Worm (Caenorhabditis elegans) whole organism, midembryonic: Measurements from ENCODE around the gene acr-18.

Experiments
- T22C8.4 ChIP-seq: fragments of 200-800 bp; sonication (Bioruptor generic); IDR thresholded peaks from 2 replicates; pipeline ENCODE4 v1.3.6; 2022; ENCODE audit warnings: missing genetic modification characterization, missing compliant biosample characterization
- cog-1 ChIP-seq: sonication (generic microtip); optimal IDR thresholded peaks from 2 replicates; lab custom pipeline; 2016; ENCODE audit warnings: missing genetic modification characterization, missing compliant biosample characterization
- flt-1 ChIP-seq: fragments of 200-800 bp; sonication (Bioruptor generic); IDR thresholded peaks from 2 replicates; pipeline ENCODE4 v1.3.6; 2022; ENCODE audit warnings: missing genetic modification characterization, missing compliant biosample characterization
- klf-2 ChIP-seq: fragments of 200-800 bp; sonication (Bioruptor generic); conservative IDR thresholded peaks from 2 replicates; pipeline ENCODE4 v1.3.6; 2022; ENCODE audit warnings: missing genetic modification reagents, missing genetic modification characterization, missing compliant biosample characterization
- med-1 ChIP-seq: sonication (generic microtip); optimal IDR thresholded peaks from 2 replicates; lab custom pipeline; 2017; ENCODE audit warnings: missing genetic modification characterization, mild to moderate bottlenecking, missing compliant biosample characterization, antibody characterized with exemption, missing genetic modification reagents; ENCODE audit not compliant: insufficient read depth
- ref-1 ChIP-seq: fragments of 200-800 bp; sonication (Bioruptor generic); conservative IDR thresholded peaks from 2 replicates; pipeline ENCODE4 v1.3.6; 2022; ENCODE audit warnings: missing genetic modification reagents, missing genetic modification characterization, missing compliant biosample characterization
- tab-1 ChIP-seq: fragments of 200-800 bp; sonication (Bioruptor generic); IDR thresholded peaks from 2 replicates; pipeline ENCODE4 v1.3.6; 2022; ENCODE audit warnings: missing genetic modification characterization, missing compliant biosample characterization
- ztf-23 ChIP-seq: fragments of 200-800 bp; sonication (Bioruptor generic); IDR thresholded peaks from 2 replicates; pipeline ENCODE4 v1.3.6; 2022; ENCODE audit warnings: missing genetic modification reagents, missing genetic modification characterization, missing compliant biosample characterization
- ztf-29 ChIP-seq: fragments of 200-800 bp; sonication (Bioruptor generic); IDR thresholded peaks from 2 replicates; pipeline ENCODE4 v1.3.6; 2022; ENCODE audit warnings: missing genetic modification reagents, missing genetic modification characterization, missing compliant biosample characterization

Gene acr-18

ce11 chrV:15529069-15529468, 29.9 kb downstream of the acr-18 start, which contains the start of gene srh-276:
Gene srh-276 (plus strand): TSS chrV:15529369.
- TF ChIP-seq ztf-29 (GFP tag; lab: Robert Waterston, UW) (no peak), klf-2 (GFP tag; lab: Robert Waterston, UW) (no peak), tab-1 (no peak), ztf-23 (GFP tag; lab: Robert Waterston, UW) (no peak), cog-1 (tag; lab: Kevin White, UChicago) (no peak), ref-1 (GFP tag; lab: Robert Waterston, UW) (no peak), T22C8.4 (GFP tag; lab: Robert Waterston, UW) (no peak), flt-1 (GFP tag; lab: Robert Waterston, UW) (no peak), med-1 (GFP tag; lab: Kevin White, UChicago) (no peak)

- TF ChIP-seq cog-1 (tag; lab: Kevin White, UChicago): no peak
- TF ChIP-seq tab-1: no peak
- TF ChIP-seq ztf-23 (GFP tag; lab: Robert Waterston, UW): no peak
- TF ChIP-seq ztf-29 (GFP tag; lab: Robert Waterston, UW): no peak
- no peak for TF ChIP-seq flt-1 (GFP tag; lab: Robert Waterston, UW)
- no peak for TF ChIP-seq T22C8.4 (GFP tag; lab: Robert Waterston, UW)
- no peak for TF ChIP-seq med-1 (GFP tag; lab: Kevin White, UChicago)
- no peak for TF ChIP-seq klf-2 (GFP tag; lab: Robert Waterston, UW)
- no peak for TF ChIP-seq ref-1 (GFP tag; lab: Robert Waterston, UW)
Measured at ce11 chrV:15521920-15522319, 37.0 kb downstream of the acr-18 start, which contains the start of gene lgc-31. Gene lgc-31 (minus strand): TSS chrV:15522020.

- no peak for TF ChIP-seq cog-1 (tag; lab: Kevin White, UChicago)
- TF ChIP-seq tab-1: no peak
- no peak for TF ChIP-seq T22C8.4 (GFP tag; lab: Robert Waterston, UW)
Measured at ce11 chrV:15520398-15520797, 38.5 kb downstream of the acr-18 start.

ce11 chrV:15519845-15520244, 39.1 kb downstream of the acr-18 start:
- TF ChIP-seq ztf-29 (GFP tag; lab: Robert Waterston, UW): no peak

- no peak for TF ChIP-seq med-1 (GFP tag; lab: Kevin White, UChicago)
- TF ChIP-seq flt-1 (GFP tag; lab: Robert Waterston, UW): no peak
- no peak for TF ChIP-seq ref-1 (GFP tag; lab: Robert Waterston, UW)
- TF ChIP-seq tab-1: no peak
- no peak for TF ChIP-seq klf-2 (GFP tag; lab: Robert Waterston, UW)
- no peak for TF ChIP-seq cog-1 (tag; lab: Kevin White, UChicago)
- TF ChIP-seq T22C8.4 (GFP tag; lab: Robert Waterston, UW): no peak
- no peak for TF ChIP-seq ztf-23 (GFP tag; lab: Robert Waterston, UW)
- TF ChIP-seq ztf-29 (GFP tag; lab: Robert Waterston, UW): no peak
Measured at ce11 chrV:15517413-15517812, 41.5 kb downstream of the acr-18 start, which contains the start of gene F21A3.3. Gene F21A3.3 (plus strand): TSS chrV:15517713.

- TF ChIP-seq tab-1 (no peak), ztf-29 (GFP tag; lab: Robert Waterston, UW) (no peak), T22C8.4 (GFP tag; lab: Robert Waterston, UW) (no peak), cog-1 (tag; lab: Kevin White, UChicago) (no peak), med-1 (GFP tag; lab: Kevin White, UChicago) (no peak), ztf-23 (GFP tag; lab: Robert Waterston, UW) (no peak), ref-1 (GFP tag; lab: Robert Waterston, UW) (no peak), klf-2 (GFP tag; lab: Robert Waterston, UW) (no peak), flt-1 (GFP tag; lab: Robert Waterston, UW) (no peak)
Measured at ce11 chrV:15516476-15516875, 42.5 kb downstream of the acr-18 start.

ce11 chrV:15515365-15515764, 43.6 kb downstream of the acr-18 start:
- TF ChIP-seq tab-1: no peak
- TF ChIP-seq T22C8.4 (GFP tag; lab: Robert Waterston, UW): no peak
- no peak for TF ChIP-seq ref-1 (GFP tag; lab: Robert Waterston, UW)
- TF ChIP-seq ztf-29 (GFP tag; lab: Robert Waterston, UW): no peak
- TF ChIP-seq ztf-23 (GFP tag; lab: Robert Waterston, UW): no peak
- no peak for TF ChIP-seq flt-1 (GFP tag; lab: Robert Waterston, UW)
- TF ChIP-seq cog-1 (tag; lab: Kevin White, UChicago): no peak
- TF ChIP-seq klf-2 (GFP tag; lab: Robert Waterston, UW): no peak
- no peak for TF ChIP-seq med-1 (GFP tag; lab: Kevin White, UChicago)

ce11 chrV:15512856-15513756, 45.8 kb downstream of the acr-18 start:
- TF ChIP-seq cog-1 (tag; lab: Kevin White, UChicago): no peak
- no peak for TF ChIP-seq flt-1 (GFP tag; lab: Robert Waterston, UW)
- no peak for TF ChIP-seq ztf-29 (GFP tag; lab: Robert Waterston, UW)
- no peak for TF ChIP-seq ztf-23 (GFP tag; lab: Robert Waterston, UW)

- TF ChIP-seq cog-1 (tag; lab: Kevin White, UChicago) (no peak), ztf-29 (GFP tag; lab: Robert Waterston, UW) (no peak), ztf-23 (GFP tag; lab: Robert Waterston, UW) (no peak), ref-1 (GFP tag; lab: Robert Waterston, UW) (no peak), flt-1 (GFP tag; lab: Robert Waterston, UW) (no peak), med-1 (GFP tag; lab: Kevin White, UChicago) (no peak), klf-2 (GFP tag; lab: Robert Waterston, UW) (no peak), tab-1 (no peak), T22C8.4 (GFP tag; lab: Robert Waterston, UW) (no peak)
Measured at ce11 chrV:15511613-15512216, 47.2 kb downstream of the acr-18 start, which contains the start of gene rpl-38. Gene rpl-38 (plus strand): TSS chrV:15512166.
